Worm (Caenorhabditis elegans): ENCODE measurements around the gene gly-13.
A peak's percentile ranks its signal among the peaks of the same experiment; 100 is the strongest.

gly-13 gene

ce11 chrX:9297834-9298233 lies 1.4 kb upstream of the gly-13 start, which contains the start of gene B0416.7:
Gene B0416.7 (minus strand): TSS chrX:9297934.
- no peak for TF ChIP-seq nhr-237 (tag; optimal IDR thresholded peaks at IDR 0.05)
- TF ChIP-seq nhr-12 (tag; optimal IDR thresholded peaks at IDR 0.05), result no peak
- no peak for TF ChIP-seq egl-27 (tag; optimal IDR thresholded peaks at IDR 0.05)
- TF ChIP-seq nfya-1 (tag; optimal IDR thresholded peaks at IDR 0.05; ENCODE audit: insufficient read depth), result no peak
- TF ChIP-seq R02D3.7 (tag; optimal IDR thresholded peaks at IDR 0.05), result no peak
- no peak for TF ChIP-seq mml-1 (tag; optimal IDR thresholded peaks at IDR 0.05)
- no peak for TF ChIP-seq hmg-11 (tag; optimal IDR thresholded peaks at IDR 0.05)
- no peak for TF ChIP-seq eor-1 (tag; optimal IDR thresholded peaks at IDR 0.05)
- no peak for TF ChIP-seq elt-2 (tag; optimal IDR thresholded peaks at IDR 0.05)
- TF ChIP-seq ztf-4 (tag; optimal IDR thresholded peaks at IDR 0.05), result no peak
- no peak for TF ChIP-seq egl-5 (tag; optimal IDR thresholded peaks at IDR 0.05)
- no peak for TF ChIP-seq fkh-2 (tag; optimal IDR thresholded peaks at IDR 0.05)
- TF ChIP-seq ZK546.5 (tag; optimal IDR thresholded peaks at IDR 0.05), result no peak

ce11 chrX:9295471-9295870 lies 951 bp downstream of the gly-13 start:
- TF ChIP-seq mml-1 (tag; optimal IDR thresholded peaks at IDR 0.05), result no peak
- peak; percentile 59 for TF ChIP-seq pqm-1 (tag; optimal IDR thresholded peaks at IDR 0.05)
- TF ChIP-seq elt-2 (tag; optimal IDR thresholded peaks at IDR 0.05), result peak; percentile 71

- TF ChIP-seq lsy-12 (tag; optimal IDR thresholded peaks at IDR 0.05) (no peak), lin-39 (tag; optimal IDR thresholded peaks at IDR 0.05) (no peak), jun-1 (tag; optimal IDR thresholded peaks at IDR 0.05) (no peak), fkh-2 (tag; optimal IDR thresholded peaks at IDR 0.05) (no peak), pha-4 (tag; optimal IDR thresholded peaks at IDR 0.05) (no peak), nhr-28 (tag; optimal IDR thresholded peaks at IDR 0.05) (no peak)
Observed at ce11 chrX:9291345-9291744, 5.1 kb downstream of the gly-13 start, which contains the start of gene B0416.3. Gene B0416.3 (plus strand): TSS chrX:9291645.

ce11 chrX:9283026-9283425 lies 13.4 kb downstream of the gly-13 start, which contains the start of gene B0416.11:
Gene B0416.11 (minus strand): TSS chrX:9283126.
- TF ChIP-seq elt-3 (tag; optimal IDR thresholded peaks at IDR 0.05) (no peak), hmg-11 (tag; optimal IDR thresholded peaks at IDR 0.05) (no peak), nhr-11 (tag; optimal IDR thresholded peaks at IDR 0.05) (no peak), ceh-82 (tag; optimal IDR thresholded peaks at IDR 0.05) (no peak), skn-1 (tag; optimal IDR thresholded peaks at IDR 0.05) (no peak), R02D3.7 (tag; optimal IDR thresholded peaks at IDR 0.05) (no peak), nfya-1 (tag; optimal IDR thresholded peaks at IDR 0.05; ENCODE audit: insufficient read depth) (no peak), zag-1 (tag; optimal IDR thresholded peaks at IDR 0.05) (no peak), fkh-2 (tag; optimal IDR thresholded peaks at IDR 0.05) (no peak)

ce11 chrX:9278653-9279052 lies 17.8 kb downstream of the gly-13 start, which contains the start of gene B0416.4:
Gene B0416.4 (plus strand): TSS chrX:9278953.
- TF ChIP-seq mml-1 (tag; optimal IDR thresholded peaks at IDR 0.05) (no peak), ceh-82 (tag; optimal IDR thresholded peaks at IDR 0.05) (no peak), nhr-43 (tag; optimal IDR thresholded peaks at IDR 0.05; ENCODE audit: poor library complexity, severe bottlenecking) (no peak), lin-15B (tag; optimal IDR thresholded peaks at IDR 0.05) (no peak), hmg-11 (tag; optimal IDR thresholded peaks at IDR 0.05) (no peak), elt-2 (tag; optimal IDR thresholded peaks at IDR 0.05) (no peak), nhr-77 (tag; optimal IDR thresholded peaks at IDR 0.05) (no peak), snpc-4 (tag; optimal IDR thresholded peaks at IDR 0.05) (no peak), lin-39 (tag; optimal IDR thresholded peaks at IDR 0.05) (no peak), nhr-28 (tag; optimal IDR thresholded peaks at IDR 0.05) (no peak), ZK546.5 (tag; optimal IDR thresholded peaks at IDR 0.05) (no peak), ceh-28 (tag; optimal IDR thresholded peaks at IDR 0.05) (no peak), unc-39 (tag; optimal IDR thresholded peaks at IDR 0.05) (no peak), zag-1 (tag; optimal IDR thresholded peaks at IDR 0.05) (no peak), elt-1 (tag; optimal IDR thresholded peaks at IDR 0.05) (no peak), nfya-1 (tag; optimal IDR thresholded peaks at IDR 0.05; ENCODE audit: insufficient read depth) (no peak), egl-27 (tag; optimal IDR thresholded peaks at IDR 0.05) (no peak)

- TF ChIP-seq daf-12 (tag; optimal IDR thresholded peaks at IDR 0.05), result no peak
Observed at ce11 chrX:9274574-9274973, 21.8 kb downstream of the gly-13 start, which contains the start of gene B0416.10. Gene B0416.10 (minus strand): TSS chrX:9274674.

Measured in whole organism, L3 larva.